Fruit fly (Drosophila melanogaster) whole organism: Measurements from ENCODE around the gene Fip1.

Source experiments
- CG8478 ChIP-seq: fragments of >200 bp; optimal IDR thresholded peaks from 2 replicates; lab custom pipeline; 2018; ENCODE audit warnings: inconsistent platforms
- Dll ChIP-seq: fragments of >200 bp; optimal IDR thresholded peaks from 2 replicates; lab custom pipeline; 2017
- EcR ChIP-seq, 2 experiments: fragments of >200 bp; optimal IDR thresholded peaks; 2 replicates each; lab custom pipeline; 2017; ENCODE audit warnings: missing biosample characterization in 2 of 2, missing genetic modification characterization in 2 of 2, missing genetic modification reagents in 2 of 2
- pan ChIP-seq: fragments of >200 bp; optimal IDR thresholded peaks from 2 replicates; lab custom pipeline; 2017
- psq ChIP-seq: fragments of >200 bp; optimal IDR thresholded peaks from 2 replicates; lab custom pipeline; 2017
- usp ChIP-seq: fragments of >200 bp; optimal IDR thresholded peaks from 2 replicates; lab custom pipeline; 2017; ENCODE audit warnings: missing biosample characterization, missing genetic modification characterization, mixed read lengths

dm6 chr3R:4437817-4438216 lies 47.0 kb upstream of the Fip1 start:
- TF ChIP-seq CG8478 (lab: Kevin White, UChicago) (no peak), pan (no peak), psq (lab: Kevin White, UChicago) (no peak), usp (no peak), Dll (lab: Kevin White, UChicago) (no peak), EcR (GFP tag; optimal IDR thresholded peaks at IDR 0.05; lab: Kevin White, UChicago) (no peak)
